Fruit fly (Drosophila melanogaster) whole organism, embryonic: Measurements from ENCODE around the gene Idh3g.
A peak's percentile ranks its signal among the peaks of the same experiment; 100 is the strongest.

Experiments
- Abd-B ChIP-seq: fragments of 200-800 bp; sonication (Bioruptor generic); optimal IDR thresholded peaks from 2 replicates; lab custom pipeline; 2018; ENCODE audit warnings: missing biosample characterization, mild to moderate bottlenecking, missing genetic modification characterization, moderate library complexity
- B-H2 ChIP-seq: fragments of 200-800 bp; sonication (Bioruptor generic); optimal IDR thresholded peaks from 2 replicates; lab custom pipeline; 2018; ENCODE audit warnings: missing biosample characterization, mild to moderate bottlenecking, missing genetic modification characterization
- CG1024 ChIP-seq: fragments of 200-800 bp; sonication (Bioruptor generic); IDR thresholded peaks from 2 replicates; pipeline ENCODE4 v1.3.6; 2022; ENCODE audit warnings: missing biosample characterization, missing genetic modification characterization
- CG10654 ChIP-seq: fragments of 200-800 bp; sonication (Bioruptor generic); optimal IDR thresholded peaks from 2 replicates; lab custom pipeline; 2016; ENCODE audit warnings: missing biosample characterization, missing genetic modification characterization
- CG11247 ChIP-seq: fragments of 200-800 bp; sonication (Bioruptor generic); IDR thresholded peaks from 2 replicates; pipeline ENCODE4 v1.3.6; 2022; ENCODE audit warnings: missing biosample characterization, missing genetic modification characterization
- CG11723 ChIP-seq: fragments of 200-800 bp; sonication (Bioruptor generic); optimal IDR thresholded peaks from 2 replicates; lab custom pipeline; 2017; ENCODE audit warnings: missing biosample characterization, mild to moderate bottlenecking, missing genetic modification characterization
- CG12104 ChIP-seq: fragments of 200-800 bp; sonication (Bioruptor generic); optimal IDR thresholded peaks from 3 replicates; lab custom pipeline; 2016; ENCODE audit warnings: missing biosample characterization, missing genetic modification characterization
- CG13424 ChIP-seq: fragments of 200-800 bp; sonication (Bioruptor generic); optimal IDR thresholded peaks from 2 replicates; lab custom pipeline; 2019; ENCODE audit warnings: missing biosample characterization, mild to moderate bottlenecking, missing genetic modification characterization, moderate library complexity
- CG14441 ChIP-seq: fragments of 200-800 bp; sonication (Bioruptor generic); IDR thresholded peaks from 2 replicates; pipeline ENCODE4 v1.3.6; 2022; ENCODE audit warnings: missing biosample characterization, missing genetic modification characterization
- CG14710 ChIP-seq: fragments of 200-800 bp; sonication (Bioruptor generic); optimal IDR thresholded peaks from 3 replicates; lab custom pipeline; 2019; ENCODE audit warnings: missing biosample characterization, mild to moderate bottlenecking, missing genetic modification characterization, moderate library complexity
- CG15011 ChIP-seq: fragments of 200-800 bp; sonication (Bioruptor generic); optimal IDR thresholded peaks from 3 replicates; lab custom pipeline; 2018; ENCODE audit warnings: missing biosample characterization, mild to moderate bottlenecking, missing genetic modification characterization
- CG15514 ChIP-seq: fragments of 200-800 bp; sonication (Bioruptor generic); optimal IDR thresholded peaks from 3 replicates; lab custom pipeline; 2017; ENCODE audit warnings: missing biosample characterization, missing genetic modification characterization, mild to moderate bottlenecking, moderate library complexity, missing genetic modification reagents
- CG15601 ChIP-seq: fragments of 200-800 bp; sonication (Bioruptor generic); optimal IDR thresholded peaks from 3 replicates; lab custom pipeline; 2019; ENCODE audit warnings: missing biosample characterization, mild to moderate bottlenecking, missing genetic modification characterization, moderate library complexity
- CG16863 ChIP-seq: fragments of 200-800 bp; sonication (Bioruptor generic); optimal IDR thresholded peaks from 3 replicates; lab custom pipeline; 2016; ENCODE audit warnings: missing biosample characterization, missing genetic modification characterization
- CG17612 ChIP-seq: fragments of 200-800 bp; sonication (Bioruptor generic); IDR thresholded peaks from 2 replicates; pipeline ENCODE4 v1.3.6; 2022; ENCODE audit warnings: missing biosample characterization, missing genetic modification characterization
- CG1792 ChIP-seq: fragments of 200-800 bp; sonication (Bioruptor generic); optimal IDR thresholded peaks from 2 replicates; lab custom pipeline; 2016; ENCODE audit warnings: missing biosample characterization, missing genetic modification characterization
- CG2120 ChIP-seq: fragments of 200-800 bp; sonication (Bioruptor generic); optimal IDR thresholded peaks from 3 replicates; lab custom pipeline; 2016; ENCODE audit warnings: missing biosample characterization, missing genetic modification characterization
- CG2129 ChIP-seq: fragments of 200-800 bp; sonication (Bioruptor generic); IDR thresholded peaks from 2 replicates; pipeline ENCODE4 v1.3.6; 2022; ENCODE audit warnings: missing biosample characterization, missing genetic modification characterization; ENCODE audit not compliant: partially characterized antibody
- CG3281 ChIP-seq: fragments of 200-800 bp; sonication (Bioruptor generic); optimal IDR thresholded peaks from 3 replicates; lab custom pipeline; 2017; ENCODE audit warnings: missing biosample characterization, mild to moderate bottlenecking, missing genetic modification characterization
- CG3407 ChIP-seq: fragments of 200-800 bp; sonication (Bioruptor generic); optimal IDR thresholded peaks from 2 replicates; lab custom pipeline; 2018; ENCODE audit warnings: missing biosample characterization, mild to moderate bottlenecking, missing genetic modification characterization
- CG4854 ChIP-seq: fragments of 200-800 bp; sonication (Bioruptor generic); optimal IDR thresholded peaks from 2 replicates; lab custom pipeline; 2016; ENCODE audit warnings: missing biosample characterization, missing genetic modification characterization, inconsistent platforms
- CG6683 ChIP-seq: fragments of 200-800 bp; sonication (Bioruptor generic); optimal IDR thresholded peaks from 2 replicates; lab custom pipeline; 2017; ENCODE audit warnings: missing biosample characterization, mild to moderate bottlenecking, missing genetic modification characterization, missing genetic modification reagents
- CG7357 ChIP-seq: fragments of 200-800 bp; sonication (Bioruptor generic); IDR thresholded peaks from 3 replicates; pipeline ENCODE4 v1.3.6; 2022; ENCODE audit warnings: missing biosample characterization, missing genetic modification characterization
- Camta ChIP-seq: fragments of 200-800 bp; sonication (Bioruptor generic); optimal IDR thresholded peaks from 2 replicates; lab custom pipeline; 2016; ENCODE audit warnings: missing biosample characterization, missing genetic modification characterization
- Chrac-16 ChIP-seq: fragments of 200-800 bp; sonication (Bioruptor generic); optimal IDR thresholded peaks from 3 replicates; lab custom pipeline; 2016; ENCODE audit warnings: missing biosample characterization, missing genetic modification characterization
- Gug ChIP-seq: fragments of 200-800 bp; sonication (Bioruptor generic); IDR thresholded peaks from 4 replicates; pipeline ENCODE4 v1.3.6; 2022; ENCODE audit warnings: missing biosample characterization, missing genetic modification characterization
- HLHmδ ChIP-seq: fragments of 200-800 bp; sonication (Bioruptor generic); optimal IDR thresholded peaks from 2 replicates; lab custom pipeline; 2018; ENCODE audit warnings: missing biosample characterization, mild to moderate bottlenecking, missing genetic modification characterization, moderate library complexity
- HmgD ChIP-seq: fragments of 200-800 bp; sonication (Bioruptor generic); optimal IDR thresholded peaks from 3 replicates; lab custom pipeline; 2016; ENCODE audit warnings: missing biosample characterization, missing genetic modification characterization
- Hsf ChIP-seq: fragments of 200-800 bp; sonication (Bioruptor generic); optimal IDR thresholded peaks from 3 replicates; lab custom pipeline; 2016; ENCODE audit warnings: missing biosample characterization, missing genetic modification characterization
- MESR4 ChIP-seq: fragments of 200-800 bp; sonication (Bioruptor generic); optimal IDR thresholded peaks from 2 replicates; lab custom pipeline; 2018; ENCODE audit warnings: missing biosample characterization, mild to moderate bottlenecking, missing genetic modification characterization, moderate library complexity
- Meics ChIP-seq: fragments of 200-800 bp; sonication (Bioruptor generic); optimal IDR thresholded peaks from 2 replicates; lab custom pipeline; 2017; ENCODE audit warnings: missing biosample characterization, mild to moderate bottlenecking, missing genetic modification characterization
- Nf-YA ChIP-seq: fragments of 200-800 bp; sonication (Bioruptor generic); IDR thresholded peaks from 2 replicates; pipeline ENCODE4 v1.3.6; 2022; ENCODE audit warnings: missing biosample characterization, missing genetic modification characterization
- Sry-δ ChIP-seq: fragments of 200-800 bp; sonication (Bioruptor generic); optimal IDR thresholded peaks from 2 replicates; lab custom pipeline; 2016; ENCODE audit warnings: missing biosample characterization, missing genetic modification characterization
- Stat92E ChIP-seq, 3 experiments: fragments of >200 bp in 2 of 3; fragments of 200-800 bp in 1 of 3; sonication (Bioruptor generic) in 1 of 3; optimal IDR thresholded peaks; 2 replicates each; lab custom pipeline; 2017 to 2019; ENCODE audit warnings: missing biosample characterization in 3 of 3, missing genetic modification characterization in 3 of 3, mild to moderate bottlenecking in 1 of 3, moderate library complexity in 1 of 3
- ab ChIP-seq: fragments of 200-800 bp; sonication (Bioruptor generic); optimal IDR thresholded peaks from 2 replicates; lab custom pipeline; 2016; ENCODE audit warnings: missing biosample characterization, missing genetic modification characterization
- ara ChIP-seq: fragments of 200-800 bp; sonication (Bioruptor generic); IDR thresholded peaks from 2 replicates; pipeline ENCODE4 v1.3.6; 2022; ENCODE audit warnings: missing biosample characterization, missing genetic modification characterization
- bcd ChIP-seq: fragments of 200-800 bp; sonication (Bioruptor generic); optimal IDR thresholded peaks from 2 replicates; lab custom pipeline; 2017; ENCODE audit warnings: missing biosample characterization, mild to moderate bottlenecking, missing genetic modification characterization
- chn ChIP-seq: fragments of 200-800 bp; sonication (Bioruptor generic); optimal IDR thresholded peaks from 2 replicates; lab custom pipeline; 2016; ENCODE audit warnings: missing biosample characterization, missing genetic modification characterization
- ems ChIP-seq: fragments of 200-800 bp; sonication (Bioruptor generic); optimal IDR thresholded peaks from 3 replicates; lab custom pipeline; 2016; ENCODE audit warnings: missing biosample characterization, missing genetic modification characterization
- fd102C ChIP-seq: fragments of 200-800 bp; sonication (Bioruptor generic); optimal IDR thresholded peaks from 2 replicates; lab custom pipeline; 2018; ENCODE audit warnings: missing biosample characterization, mild to moderate bottlenecking, missing genetic modification characterization, moderate library complexity
- ftz-f1 ChIP-seq: fragments of 200-800 bp; sonication (Bioruptor generic); optimal IDR thresholded peaks from 2 replicates; lab custom pipeline; 2016; ENCODE audit warnings: missing biosample characterization, missing genetic modification characterization
- grn ChIP-seq: fragments of 200-800 bp; sonication (Bioruptor generic); optimal IDR thresholded peaks from 3 replicates; lab custom pipeline; 2017; ENCODE audit warnings: missing biosample characterization, missing genetic modification characterization
- luna ChIP-seq: fragments of 200-800 bp; sonication (Bioruptor generic); optimal IDR thresholded peaks from 2 replicates; lab custom pipeline; 2016; ENCODE audit warnings: missing biosample characterization, missing genetic modification characterization
- mirr ChIP-seq: fragments of 200-800 bp; sonication (Bioruptor generic); optimal IDR thresholded peaks from 3 replicates; lab custom pipeline; 2018; ENCODE audit warnings: missing biosample characterization, mild to moderate bottlenecking, missing genetic modification characterization
- nmo ChIP-seq: fragments of 200-800 bp; sonication (Bioruptor generic); optimal IDR thresholded peaks from 2 replicates; lab custom pipeline; 2018; ENCODE audit warnings: missing biosample characterization, mild to moderate bottlenecking, missing genetic modification characterization, moderate library complexity
- onecut ChIP-seq: fragments of 200-800 bp; sonication (Bioruptor generic); IDR thresholded peaks from 2 replicates; pipeline ENCODE4 v1.3.6; 2022; ENCODE audit warnings: missing biosample characterization, missing genetic modification characterization
- psq ChIP-seq: fragments of 200-800 bp; sonication (Bioruptor generic); optimal IDR thresholded peaks from 2 replicates; lab custom pipeline; 2017; ENCODE audit warnings: missing biosample characterization, missing genetic modification characterization
- schlank ChIP-seq: fragments of 200-800 bp; sonication (Bioruptor generic); optimal IDR thresholded peaks from 2 replicates; lab custom pipeline; 2018; ENCODE audit warnings: missing biosample characterization, mild to moderate bottlenecking, missing genetic modification characterization
- stwl ChIP-seq: fragments of 200-800 bp; sonication (Bioruptor generic); optimal IDR thresholded peaks from 3 replicates; lab custom pipeline; 2018; ENCODE audit warnings: missing biosample characterization, mild to moderate bottlenecking, missing genetic modification characterization, moderate library complexity
- sug ChIP-seq: fragments of 200-800 bp; optimal IDR thresholded peaks from 2 replicates; lab custom pipeline; 2019; ENCODE audit warnings: missing biosample characterization, mild to moderate bottlenecking, missing genetic modification characterization, moderate library complexity
- z ChIP-seq: fragments of 200-800 bp; sonication (Bioruptor generic); IDR thresholded peaks from 3 replicates; pipeline ENCODE4 v1.3.6; 2022; ENCODE audit warnings: missing biosample characterization, missing genetic modification characterization

Gene Idh3g

dm6 chr3R:25631079-25631478 lies 49.6 kb upstream of the Idh3g start (continued):
- no peak for TF ChIP-seq grn (GFP tag; lab: Kevin White, UChicago)
- TF ChIP-seq CG7357 (GFP tag; lab: Robert Waterston, UW) = peak; percentile 24; the same call in 1 of the 3 replicates
- TF ChIP-seq CG3407 (GFP tag; lab: Kevin White, UChicago) = peak; percentile 47
- peak; percentile 34 for TF ChIP-seq schlank
- peak; percentile 63 for TF ChIP-seq CG15601
- no peak for TF ChIP-seq CG6683 (GFP tag; lab: Kevin White, UChicago)
- TF ChIP-seq CG14710 (tag; lab: Kevin White, UChicago) = peak; percentile 32
- peak; percentile 74 for TF ChIP-seq CG14441 (GFP tag; lab: Robert Waterston, UW)
- no peak for TF ChIP-seq z (GFP tag; lab: Robert Waterston, UW)
- TF ChIP-seq Chrac-16 (GFP tag; lab: Kevin White, UChicago) = peak; percentile 40
- TF ChIP-seq ems (GFP tag; lab: Kevin White, UChicago) = peak; percentile 50
- TF ChIP-seq CG11723 (GFP tag; lab: Kevin White, UChicago) = peak; percentile 37
- TF ChIP-seq ftz-f1 (GFP tag; lab: Kevin White, UChicago) = no peak
- peak; percentile 32 for TF ChIP-seq HmgD (GFP tag; lab: Kevin White, UChicago)
- peak; percentile 73 for TF ChIP-seq CG13424 (tag; lab: Kevin White, UChicago)
- TF ChIP-seq CG17612 = 0 out of 2 replicates have a peak, but pooled peaks have one; percentile 4
- peak; percentile 13 for TF ChIP-seq Camta (GFP tag; lab: Kevin White, UChicago)
- no peak for TF ChIP-seq luna (GFP tag; lab: Kevin White, UChicago)
- TF ChIP-seq nmo (GFP tag; lab: Kevin White, UChicago) = peak; percentile 58
- TF ChIP-seq CG12104 (GFP tag; lab: Kevin White, UChicago) = peak; percentile 50
- TF ChIP-seq CG1792 (GFP tag; lab: Kevin White, UChicago) = peak; percentile 61
- peak; percentile 47; the same call in 2 of the 4 replicates for TF ChIP-seq Gug (GFP tag; lab: Robert Waterston, UW)
- TF ChIP-seq sug (tag; lab: Kevin White, UChicago) = peak; percentile 29
- peak; percentile 45 for TF ChIP-seq CG10654 (GFP tag; lab: Kevin White, UChicago)
- TF ChIP-seq CG2120 (GFP tag; lab: Kevin White, UChicago) = peak; percentile 73
- TF ChIP-seq Sry-δ (GFP tag; lab: Kevin White, UChicago) = peak; percentile 24
- TF ChIP-seq CG3281 (GFP tag; lab: Kevin White, UChicago) = peak; percentile 48
- TF ChIP-seq MESR4 (GFP tag; lab: Kevin White, UChicago) = no peak
- no peak for TF ChIP-seq Stat92E (GFP tag; optimal IDR thresholded peaks at IDR 0.05; lab: Kevin White, UChicago)
- TF ChIP-seq HLHmδ (GFP tag; lab: Kevin White, UChicago) = no peak
- TF ChIP-seq psq = no peak
- no peak for TF ChIP-seq CG4854 (GFP tag; lab: Kevin White, UChicago)
- no peak for TF ChIP-seq stwl (tag; lab: Kevin White, UChicago)
- peak; percentile 15 for TF ChIP-seq B-H2 (GFP tag; lab: Kevin White, UChicago)
- no peak for TF ChIP-seq Abd-B (GFP tag; lab: Kevin White, UChicago)
- TF ChIP-seq CG2129 (GFP tag; lab: Robert Waterston, UW) = no peak
- TF ChIP-seq CG16863 (GFP tag; lab: Kevin White, UChicago) = peak; percentile 70
- TF ChIP-seq Hsf = peak; percentile 59
- TF ChIP-seq mirr (GFP tag; lab: Kevin White, UChicago) = no peak
- peak; percentile 34 for TF ChIP-seq chn (GFP tag; lab: Kevin White, UChicago)
- peak; percentile 81 for TF ChIP-seq ara (GFP tag; lab: Robert Waterston, UW)
- TF ChIP-seq CG1024 (GFP tag; lab: Robert Waterston, UW) = peak; percentile 60
- TF ChIP-seq Meics (GFP tag; lab: Kevin White, UChicago) = peak; percentile 62
- peak; percentile 31 for TF ChIP-seq CG15514 (GFP tag; lab: Kevin White, UChicago)
- TF ChIP-seq bcd (GFP tag; lab: Kevin White, UChicago) = peak; percentile 72
- TF ChIP-seq fd102C (GFP tag; lab: Kevin White, UChicago) = no peak
- peak; percentile 49; the same call in 1 of the 2 replicates for TF ChIP-seq CG11247 (GFP tag; lab: Robert Waterston, UW)
- peak; percentile 67 for TF ChIP-seq Nf-YA (GFP tag; lab: Robert Waterston, UW)
- TF ChIP-seq ab (GFP tag; lab: Kevin White, UChicago) = peak; percentile 29
- TF ChIP-seq onecut (GFP tag; lab: Robert Waterston, UW) = peak; percentile 60
- TF ChIP-seq CG15011 (GFP tag; lab: Kevin White, UChicago) = peak; percentile 24
